Worm (Caenorhabditis elegans) whole organism, mixed stage, embryonic: Measurements from ENCODE around the gene mccc-2.

Experiments
- M03D4.4 ChIP-seq: sonication (generic microtip); optimal IDR thresholded peaks from 2 replicates; lab custom pipeline; 2017; ENCODE audit warnings: mild to moderate bottlenecking, missing genetic modification characterization, missing compliant biosample characterization
- bed-3 ChIP-seq: fragments of 200-800 bp; sonication (Bioruptor generic); optimal IDR thresholded peaks from 3 replicates; lab custom pipeline; 2018; ENCODE audit warnings: mild to moderate bottlenecking, missing genetic modification characterization, moderate library complexity, missing compliant biosample characterization
- blmp-1 ChIP-seq: fragments of 150-350 bp; optimal IDR thresholded peaks from 2 replicates; lab custom pipeline; 2014; ENCODE audit warnings: missing biosample characterization, missing genetic modification characterization
- ceh-39 ChIP-seq: fragments of 150-350 bp; optimal IDR thresholded peaks from 2 replicates; lab custom pipeline; 2014; ENCODE audit warnings: missing biosample characterization, missing genetic modification characterization
- ceh-43 ChIP-seq: fragments of 200-800 bp; sonication (Bioruptor generic); optimal IDR thresholded peaks from 2 replicates; lab custom pipeline; 2018; ENCODE audit warnings: mild to moderate bottlenecking, missing genetic modification characterization, moderate library complexity, missing compliant biosample characterization
- ceh-83 ChIP-seq: fragments of 200-800 bp; sonication (Bioruptor generic); optimal IDR thresholded peaks from 2 replicates; lab custom pipeline; 2018; ENCODE audit warnings: mild to moderate bottlenecking, missing genetic modification characterization, missing compliant biosample characterization
- ces-1 ChIP-seq: fragments of 150-350 bp; optimal IDR thresholded peaks from 2 replicates; lab custom pipeline; 2014; ENCODE audit warnings: missing biosample characterization, missing genetic modification reagents, missing genetic modification characterization
- cnd-1 ChIP-seq: fragments of 200-800 bp; sonication (Bioruptor generic); optimal IDR thresholded peaks from 2 replicates; lab custom pipeline; 2018; ENCODE audit warnings: mild to moderate bottlenecking, missing genetic modification characterization, missing compliant biosample characterization
- drap-1 ChIP-seq: fragments of 200-800 bp; sonication (Bioruptor generic); optimal IDR thresholded peaks from 3 replicates; lab custom pipeline; 2018; ENCODE audit warnings: mild to moderate bottlenecking, missing genetic modification characterization, missing compliant biosample characterization
- elt-1 ChIP-seq: sonication (generic microtip); optimal IDR thresholded peaks from 2 replicates; lab custom pipeline; 2017; ENCODE audit warnings: missing genetic modification characterization, mild to moderate bottlenecking, missing compliant biosample characterization, antibody characterized with exemption, moderate library complexity, borderline replicate concordance; ENCODE audit not compliant: insufficient read depth
- elt-3 ChIP-seq: fragments of 150-350 bp; optimal IDR thresholded peaks from 2 replicates; lab custom pipeline; 2014; ENCODE audit warnings: missing biosample characterization, missing genetic modification characterization
- flh-1 ChIP-seq: fragments of 200-800 bp; sonication (Bioruptor generic); optimal IDR thresholded peaks from 2 replicates; lab custom pipeline; 2018; ENCODE audit warnings: mild to moderate bottlenecking, missing genetic modification characterization, moderate library complexity, missing compliant biosample characterization
- ham-2 ChIP-seq: fragments of 200-800 bp; sonication (Bioruptor generic); optimal IDR thresholded peaks from 2 replicates; lab custom pipeline; 2018; ENCODE audit warnings: mild to moderate bottlenecking, missing genetic modification characterization, missing compliant biosample characterization
- hlh-1 ChIP-seq: fragments of 150-350 bp; optimal IDR thresholded peaks from 2 replicates; lab custom pipeline; 2014; ENCODE audit warnings: missing biosample characterization, missing genetic modification reagents, missing genetic modification characterization
- lin-13 ChIP-seq: fragments of 150-350 bp; optimal IDR thresholded peaks from 2 replicates; lab custom pipeline; 2014; ENCODE audit warnings: missing biosample characterization, missing genetic modification characterization
- lin-32 ChIP-seq: fragments of 200-800 bp; sonication (Bioruptor generic); optimal IDR thresholded peaks from 2 replicates; lab custom pipeline; 2018; ENCODE audit warnings: mild to moderate bottlenecking, missing genetic modification characterization, missing compliant biosample characterization
- lsy-2 ChIP-seq: fragments of 150-350 bp; optimal IDR thresholded peaks from 2 replicates; lab custom pipeline; 2014; ENCODE audit warnings: missing biosample characterization, missing genetic modification characterization
- mab-5 ChIP-seq: fragments of 150-350 bp; optimal IDR thresholded peaks from 2 replicates; lab custom pipeline; 2014; ENCODE audit warnings: missing biosample characterization, missing genetic modification characterization
- mep-1 ChIP-seq: fragments of 150-350 bp; optimal IDR thresholded peaks from 2 replicates; lab custom pipeline; 2017; ENCODE audit warnings: missing biosample characterization, missing genetic modification reagents, missing genetic modification characterization, inconsistent platforms
- mls-2 ChIP-seq: sonication (generic microtip); optimal IDR thresholded peaks from 2 replicates; lab custom pipeline; 2016; ENCODE audit warnings: mild to moderate bottlenecking, missing genetic modification characterization, moderate library complexity, missing compliant biosample characterization
- nhr-12 ChIP-seq: fragments of 150-350 bp; optimal IDR thresholded peaks from 2 replicates; lab custom pipeline; 2014; ENCODE audit warnings: missing biosample characterization, missing genetic modification characterization
- nhr-2 ChIP-seq: fragments of 150-350 bp; optimal IDR thresholded peaks from 2 replicates; lab custom pipeline; 2014; ENCODE audit warnings: missing biosample characterization, missing genetic modification characterization
- nhr-237 ChIP-seq: fragments of 150-350 bp; optimal IDR thresholded peaks from 2 replicates; lab custom pipeline; 2014; ENCODE audit warnings: missing biosample characterization, missing genetic modification characterization
- nhr-28 ChIP-seq: fragments of 150-350 bp; optimal IDR thresholded peaks from 2 replicates; lab custom pipeline; 2014; ENCODE audit warnings: missing biosample characterization, missing genetic modification characterization
- nhr-76 ChIP-seq: sonication (generic microtip); optimal IDR thresholded peaks from 2 replicates; lab custom pipeline; 2017; ENCODE audit warnings: missing biosample characterization, missing genetic modification characterization
- pha-4 ChIP-seq: fragments of 150-350 bp; optimal IDR thresholded peaks from 2 replicates; lab custom pipeline; 2018; ENCODE audit warnings: missing biosample characterization, missing genetic modification reagents, missing genetic modification characterization
- sem-2 ChIP-seq: fragments of 200-800 bp; sonication (Bioruptor generic); optimal IDR thresholded peaks from 2 replicates; lab custom pipeline; 2018; ENCODE audit warnings: mild to moderate bottlenecking, missing genetic modification characterization, missing compliant biosample characterization
- snpc-4 ChIP-seq: fragments of 150-350 bp; optimal IDR thresholded peaks from 2 replicates; lab custom pipeline; 2014; ENCODE audit warnings: missing biosample characterization, missing genetic modification characterization
- sptf-1 ChIP-seq: sonication (generic microtip); optimal IDR thresholded peaks from 2 replicates; lab custom pipeline; 2017; ENCODE audit warnings: mild to moderate bottlenecking, missing genetic modification characterization, moderate library complexity, missing compliant biosample characterization
- tbx-8 ChIP-seq: fragments of 200-800 bp; sonication (Bioruptor generic); optimal IDR thresholded peaks from 2 replicates; lab custom pipeline; 2018; ENCODE audit warnings: mild to moderate bottlenecking, missing genetic modification characterization, moderate library complexity, missing compliant biosample characterization
- unc-120 ChIP-seq: sonication (generic microtip); optimal IDR thresholded peaks from 2 replicates; lab custom pipeline; 2017; ENCODE audit warnings: missing genetic modification characterization, missing compliant biosample characterization; ENCODE audit not compliant: poor library complexity, severe bottlenecking
- unc-39 ChIP-seq: fragments of 150-350 bp; optimal IDR thresholded peaks from 2 replicates; lab custom pipeline; 2014; ENCODE audit warnings: missing biosample characterization, missing genetic modification characterization
- unc-62 ChIP-seq: fragments of 150-350 bp; optimal IDR thresholded peaks from 2 replicates; lab custom pipeline; 2014; ENCODE audit warnings: missing biosample characterization, missing genetic modification reagents, missing genetic modification characterization
- zip-8 ChIP-seq: fragments of 150-350 bp; optimal IDR thresholded peaks from 2 replicates; lab custom pipeline; 2014; ENCODE audit warnings: missing biosample characterization, missing genetic modification characterization
- ztf-11 ChIP-seq: fragments of 150-350 bp; optimal IDR thresholded peaks from 2 replicates; lab custom pipeline; 2014; ENCODE audit warnings: missing biosample characterization, missing genetic modification characterization

mccc-2 gene

DNA sequence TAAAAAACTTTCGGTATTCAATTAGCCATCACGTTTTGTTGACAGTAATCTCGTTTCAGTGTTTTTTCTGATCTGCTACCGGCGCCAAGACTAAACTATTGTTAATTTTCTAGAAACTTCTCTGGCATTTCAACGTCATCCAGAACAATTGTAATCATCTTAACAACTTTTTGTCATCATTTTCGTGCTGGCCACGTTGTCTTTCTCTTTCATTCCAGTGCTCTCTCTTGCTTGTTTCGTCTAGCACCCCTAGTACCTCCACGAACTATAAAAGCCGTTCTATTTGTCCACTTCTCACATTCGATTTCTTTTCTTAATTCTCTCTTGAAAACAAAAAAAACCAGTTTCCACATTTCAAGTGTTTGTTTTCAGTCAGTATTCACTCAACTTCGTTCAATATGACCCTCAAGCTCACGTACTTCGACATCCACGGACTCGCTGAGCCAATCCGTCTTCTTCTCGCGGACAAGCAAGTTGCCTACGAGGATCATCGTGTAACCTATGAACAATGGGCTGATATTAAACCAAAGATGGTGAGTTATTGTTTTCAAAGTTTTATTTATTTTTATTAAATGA, 30.1 kb downstream of the mccc-2 start, which contains the start of gene gst-1:
Gene gst-1, plus strand, starts transcription at position 373 of the 576 bp plus-strand sequence.
- TF ChIP-seq nhr-28: no peak
- no peak for TF ChIP-seq mls-2
- no peak for TF ChIP-seq cnd-1
- TF ChIP-seq bed-3 (GFP tag; lab: Kevin White, UChicago): no peak
- TF ChIP-seq lin-32 (GFP tag; lab: Kevin White, UChicago): no peak
- no peak for TF ChIP-seq pha-4 (tag; lab: Kevin White, UChicago)
- TF ChIP-seq unc-120 (tag; lab: Kevin White, UChicago): no peak
- TF ChIP-seq ceh-43: no peak
- TF ChIP-seq hlh-1 (tag; lab: Kevin White, UChicago): no peak
- TF ChIP-seq mab-5 (tag; lab: Kevin White, UChicago): no peak
- no peak for TF ChIP-seq mep-1 (tag; lab: Kevin White, UChicago)
- TF ChIP-seq ceh-83: no peak
- no peak for TF ChIP-seq ztf-11
- TF ChIP-seq zip-8 (tag; lab: Kevin White, UChicago): no peak
- TF ChIP-seq snpc-4 (tag; lab: Kevin White, UChicago): no peak
- TF ChIP-seq, all 35 proteins: peak for 0

- no peak for TF ChIP-seq nhr-2 (tag; lab: Kevin White, UChicago)
- TF ChIP-seq mep-1 (tag; lab: Kevin White, UChicago): peak; percentile 7
- TF ChIP-seq unc-120 (tag; lab: Kevin White, UChicago): peak; percentile 10
Observed at ce11 chrIII:9054414-9055147, 34.6 kb downstream of the mccc-2 start, which contains the start of gene cls-2. Gene cls-2, plus strand, starts transcription at chrIII:9055048.

- TF ChIP-seq cnd-1: peak; percentile 55
- peak; percentile 33 for TF ChIP-seq unc-120 (tag; lab: Kevin White, UChicago)
- peak; percentile 56 for TF ChIP-seq drap-1
- no peak for TF ChIP-seq nhr-12
- TF ChIP-seq ceh-39 (tag; lab: Kevin White, UChicago): peak; percentile 92
- TF ChIP-seq ham-2 (GFP tag; lab: Kevin White, UChicago): peak; percentile 92
- TF ChIP-seq mls-2: peak; percentile 91
- no peak for TF ChIP-seq elt-1
- TF ChIP-seq nhr-2 (tag; lab: Kevin White, UChicago): peak; percentile 13
- no peak for TF ChIP-seq snpc-4 (tag; lab: Kevin White, UChicago)
- TF ChIP-seq lin-13 (tag; lab: Kevin White, UChicago): peak; percentile 89
- peak; percentile 51 for TF ChIP-seq M03D4.4 (tag; lab: Kevin White, UChicago)
- TF ChIP-seq nhr-76 (tag; lab: Kevin White, UChicago): no peak
- peak; percentile 75 for TF ChIP-seq lsy-2
- TF ChIP-seq blmp-1 (tag; lab: Kevin White, UChicago): peak; percentile 66
- TF ChIP-seq tbx-8 (GFP tag; lab: Kevin White, UChicago): no peak
- TF ChIP-seq unc-62 (GFP tag; lab: Kevin White, UChicago): peak; percentile 86
- peak; percentile 36 for TF ChIP-seq ceh-43
- no peak for TF ChIP-seq nhr-28
- peak; percentile 97 for TF ChIP-seq pha-4 (tag; lab: Kevin White, UChicago)
- TF ChIP-seq sptf-1 (tag; lab: Kevin White, UChicago): peak; percentile 69
- TF ChIP-seq sem-2 (GFP tag; lab: Kevin White, UChicago): peak; percentile 1
- TF ChIP-seq flh-1 (GFP tag; lab: Kevin White, UChicago): no peak
- TF ChIP-seq ztf-11: peak; percentile 60
- peak; percentile 72 for TF ChIP-seq nhr-237 (tag; lab: Kevin White, UChicago)
- TF ChIP-seq hlh-1 (tag; lab: Kevin White, UChicago): peak; percentile 20
- peak; percentile 80 for TF ChIP-seq mep-1 (tag; lab: Kevin White, UChicago)
- TF ChIP-seq zip-8 (tag; lab: Kevin White, UChicago): no peak
- peak; percentile 75 for TF ChIP-seq elt-3 (tag; lab: Kevin White, UChicago)
- peak; percentile 74 for TF ChIP-seq ces-1
- peak; percentile 34 for TF ChIP-seq bed-3 (GFP tag; lab: Kevin White, UChicago)
- TF ChIP-seq ceh-83: peak; percentile 69
- TF ChIP-seq unc-39 (tag; lab: Kevin White, UChicago): no peak
- no peak for TF ChIP-seq lin-32 (GFP tag; lab: Kevin White, UChicago)
- no peak for TF ChIP-seq mab-5 (tag; lab: Kevin White, UChicago)
Observed at ce11 chrIII:9053740-9054252, 35.4 kb downstream of the mccc-2 start, which contains the start of gene R107.5. Gene R107.5, minus strand, starts transcription at chrIII:9053790.
